Fruit fly (Drosophila melanogaster) whole organism, embryonic: ENCODE data around the gene CG2129.

Experiments used
- ATbp ChIP-seq: fragments of 200-800 bp; sonication (Bioruptor generic); optimal IDR thresholded peaks from 2 replicates; lab custom pipeline; 2017; ENCODE audit warnings: missing biosample characterization, mild to moderate bottlenecking, missing genetic modification characterization, missing genetic modification reagents
- BEAF-32 ChIP-seq: fragments of 200-800 bp; sonication (Bioruptor generic); optimal IDR thresholded peaks from 3 replicates; lab custom pipeline; 2017; ENCODE audit warnings: missing biosample characterization, missing genetic modification characterization, mild to moderate bottlenecking, moderate library complexity, missing genetic modification reagents
- Blimp-1 ChIP-seq: fragments of 200-800 bp; sonication (Bioruptor generic); optimal IDR thresholded peaks from 3 replicates; lab custom pipeline; 2018; ENCODE audit warnings: missing biosample characterization, missing genetic modification characterization, mild to moderate bottlenecking, moderate library complexity, missing genetic modification reagents
- CG10209 ChIP-seq: fragments of 200-800 bp; sonication (Bioruptor generic); optimal IDR thresholded peaks from 3 replicates; lab custom pipeline; 2017; ENCODE audit warnings: missing biosample characterization, mild to moderate bottlenecking, missing genetic modification characterization, missing genetic modification reagents
- CG10267 ChIP-seq: fragments of 200-800 bp; sonication (Bioruptor generic); optimal IDR thresholded peaks from 2 replicates; lab custom pipeline; 2018; ENCODE audit warnings: missing biosample characterization, mild to moderate bottlenecking, missing genetic modification characterization, moderate library complexity
- CG10979 ChIP-seq: fragments of 200-800 bp; sonication (Bioruptor generic); optimal IDR thresholded peaks from 2 replicates; lab custom pipeline; 2018; ENCODE audit warnings: missing biosample characterization, mild to moderate bottlenecking, missing genetic modification characterization, moderate library complexity
- CG12071 ChIP-seq: fragments of 200-800 bp; sonication (Bioruptor generic); optimal IDR thresholded peaks from 3 replicates; lab custom pipeline; 2018; ENCODE audit warnings: missing biosample characterization, mild to moderate bottlenecking, missing genetic modification characterization
- CG12299 ChIP-seq: fragments of 200-800 bp; sonication (Bioruptor generic); optimal IDR thresholded peaks from 2 replicates; lab custom pipeline; 2018; ENCODE audit warnings: missing biosample characterization, mild to moderate bottlenecking, missing genetic modification characterization
- CG13624 ChIP-seq: fragments of 200-800 bp; sonication (Bioruptor generic); optimal IDR thresholded peaks from 2 replicates; lab custom pipeline; 2016; ENCODE audit warnings: missing biosample characterization, missing genetic modification characterization
- CG13894 ChIP-seq: fragments of 200-800 bp; sonication (Bioruptor generic); optimal IDR thresholded peaks from 3 replicates; lab custom pipeline; 2018; ENCODE audit warnings: missing biosample characterization, mild to moderate bottlenecking, missing genetic modification characterization, moderate library complexity
- CG15269 ChIP-seq: fragments of 200-800 bp; sonication (Bioruptor generic); optimal IDR thresholded peaks from 2 replicates; lab custom pipeline; 2018; ENCODE audit warnings: missing biosample characterization, mild to moderate bottlenecking, missing genetic modification characterization, moderate library complexity
- CG1529 ChIP-seq: fragments of 200-800 bp; sonication (Bioruptor generic); optimal IDR thresholded peaks from 3 replicates; lab custom pipeline; 2018; ENCODE audit warnings: missing biosample characterization, missing genetic modification characterization
- CG15601 ChIP-seq: fragments of 200-800 bp; sonication (Bioruptor generic); optimal IDR thresholded peaks from 3 replicates; lab custom pipeline; 2019; ENCODE audit warnings: missing biosample characterization, mild to moderate bottlenecking, missing genetic modification characterization, moderate library complexity
- CG17361 ChIP-seq: fragments of 200-800 bp; sonication (Bioruptor generic); IDR thresholded peaks from 3 replicates; pipeline ENCODE4 v1.3.6; 2022; ENCODE audit warnings: missing biosample characterization, missing genetic modification characterization
- CG18011 ChIP-seq: fragments of 200-800 bp; sonication (Bioruptor generic); optimal IDR thresholded peaks from 2 replicates; lab custom pipeline; 2017; ENCODE audit warnings: missing biosample characterization, missing genetic modification characterization, mild to moderate bottlenecking, moderate library complexity, missing genotype
- CG2202 ChIP-seq: fragments of 200-800 bp; sonication (Bioruptor generic); optimal IDR thresholded peaks from 2 replicates; lab custom pipeline; 2018; ENCODE audit warnings: missing biosample characterization, mild to moderate bottlenecking, missing genetic modification characterization
- CG2712 ChIP-seq: fragments of 200-800 bp; optimal IDR thresholded peaks from 3 replicates; lab custom pipeline; 2019; ENCODE audit warnings: missing biosample characterization, mild to moderate bottlenecking, missing genetic modification characterization, moderate library complexity
- CG3281 ChIP-seq: fragments of 200-800 bp; sonication (Bioruptor generic); optimal IDR thresholded peaks from 3 replicates; lab custom pipeline; 2017; ENCODE audit warnings: missing biosample characterization, mild to moderate bottlenecking, missing genetic modification characterization
- CG34376 ChIP-seq: fragments of 200-800 bp; sonication (Bioruptor generic); optimal IDR thresholded peaks from 2 replicates; lab custom pipeline; 2018; ENCODE audit warnings: missing biosample characterization, mild to moderate bottlenecking, missing genetic modification characterization
- CG6254 ChIP-seq: fragments of 200-800 bp; sonication (Bioruptor generic); optimal IDR thresholded peaks from 3 replicates; lab custom pipeline; 2017; ENCODE audit warnings: mild to moderate bottlenecking, missing biosample characterization, missing genetic modification reagents, missing genetic modification characterization
- CG6272 ChIP-seq: fragments of 200-800 bp; sonication (Bioruptor generic); IDR thresholded peaks from 2 replicates; pipeline ENCODE4 v1.3.6; 2022; ENCODE audit warnings: missing biosample characterization, missing genetic modification characterization
- CG6854 ChIP-seq: fragments of 200-800 bp; sonication (Bioruptor generic); optimal IDR thresholded peaks from 3 replicates; lab custom pipeline; 2017; ENCODE audit warnings: missing biosample characterization, mild to moderate bottlenecking, missing genetic modification characterization
- CG7839 ChIP-seq: fragments of 200-800 bp; sonication (Bioruptor generic); optimal IDR thresholded peaks from 3 replicates; lab custom pipeline; 2018; ENCODE audit warnings: missing biosample characterization, mild to moderate bottlenecking, missing genetic modification characterization, moderate library complexity
- CG8388 ChIP-seq: fragments of 200-800 bp; sonication (Bioruptor generic); optimal IDR thresholded peaks from 2 replicates; lab custom pipeline; 2019; ENCODE audit warnings: missing biosample characterization, mild to moderate bottlenecking, missing genetic modification characterization, moderate library complexity
- CG8924 ChIP-seq: fragments of 200-800 bp; optimal IDR thresholded peaks from 3 replicates; lab custom pipeline; 2019; ENCODE audit warnings: missing biosample characterization, mild to moderate bottlenecking, missing genetic modification characterization, moderate library complexity
- CG9727 ChIP-seq: fragments of 200-800 bp; sonication (Bioruptor generic); optimal IDR thresholded peaks from 3 replicates; lab custom pipeline; 2017; ENCODE audit warnings: missing biosample characterization, mild to moderate bottlenecking, missing genetic modification characterization
- CkIIα-i1 ChIP-seq: fragments of 200-800 bp; sonication (Bioruptor generic); IDR thresholded peaks from 2 replicates; pipeline ENCODE4 v1.3.6; 2022; ENCODE audit warnings: missing biosample characterization, missing genetic modification characterization
- CoRest ChIP-seq: fragments of 200-800 bp; sonication (Bioruptor generic); optimal IDR thresholded peaks from 3 replicates; lab custom pipeline; 2018; ENCODE audit warnings: missing biosample characterization, mild to moderate bottlenecking, missing genetic modification characterization, moderate library complexity
- Doc2 ChIP-seq: fragments of 200-800 bp; sonication (Bioruptor generic); IDR thresholded peaks from 2 replicates; pipeline ENCODE4 v1.3.6; 2022; ENCODE audit warnings: missing biosample characterization, missing genetic modification characterization
- Fer1 ChIP-seq: fragments of 200-800 bp; sonication (Bioruptor generic); optimal IDR thresholded peaks from 2 replicates; lab custom pipeline; 2017; ENCODE audit warnings: missing biosample characterization, mild to moderate bottlenecking, missing genetic modification characterization
- Fer3 ChIP-seq: fragments of 200-800 bp; sonication (Bioruptor generic); optimal IDR thresholded peaks from 2 replicates; lab custom pipeline; 2018; ENCODE audit warnings: missing biosample characterization, mild to moderate bottlenecking, missing genetic modification characterization, moderate library complexity
- HLH4C ChIP-seq: fragments of 200-800 bp; sonication (Bioruptor generic); IDR thresholded peaks from 3 replicates; pipeline ENCODE4 v1.3.6; 2022; ENCODE audit warnings: missing biosample characterization, missing genetic modification characterization; ENCODE audit not compliant: partially characterized antibody
- Mad ChIP-seq: fragments of 200-800 bp; sonication (Bioruptor generic); optimal IDR thresholded peaks from 2 replicates; lab custom pipeline; 2016; ENCODE audit warnings: missing biosample characterization, missing genetic modification characterization
- Ssrp ChIP-seq: fragments of 200-800 bp; sonication (Bioruptor generic); optimal IDR thresholded peaks from 2 replicates; lab custom pipeline; 2018; ENCODE audit warnings: missing biosample characterization, mild to moderate bottlenecking, missing genetic modification characterization, moderate library complexity
- Vsx1 ChIP-seq: fragments of 200-800 bp; sonication (Bioruptor generic); optimal IDR thresholded peaks from 2 replicates; lab custom pipeline; 2017; ENCODE audit warnings: missing biosample characterization, mild to moderate bottlenecking, missing genetic modification characterization, missing genetic modification reagents
- az2 ChIP-seq: fragments of 200-800 bp; sonication (Bioruptor generic); optimal IDR thresholded peaks from 3 replicates; lab custom pipeline; 2016; ENCODE audit warnings: missing biosample characterization, missing genetic modification characterization
- bcd ChIP-seq: fragments of 200-800 bp; sonication (Bioruptor generic); optimal IDR thresholded peaks from 2 replicates; lab custom pipeline; 2017; ENCODE audit warnings: missing biosample characterization, mild to moderate bottlenecking, missing genetic modification characterization
- cad ChIP-seq: fragments of >200 bp; optimal IDR thresholded peaks from 2 replicates; lab custom pipeline; 2017; ENCODE audit warnings: missing biosample characterization, missing genetic modification characterization
- chif ChIP-seq, 2 experiments: fragments of 200-800 bp; sonication (Bioruptor generic); optimal IDR thresholded peaks; 3 replicates each; lab custom pipeline; 2016; ENCODE audit warnings: missing biosample characterization in 2 of 2, missing genetic modification characterization in 2 of 2
- da ChIP-seq: fragments of 200-800 bp; sonication (Bioruptor generic); optimal IDR thresholded peaks from 2 replicates; lab custom pipeline; 2016; ENCODE audit warnings: missing biosample characterization, missing genetic modification characterization
- dmrt11E ChIP-seq: fragments of 200-800 bp; sonication (Bioruptor generic); optimal IDR thresholded peaks from 3 replicates; lab custom pipeline; 2018; ENCODE audit warnings: missing biosample characterization, mild to moderate bottlenecking, missing genetic modification characterization, moderate library complexity
- fd96Cb ChIP-seq: fragments of 200-800 bp; sonication (Bioruptor generic); optimal IDR thresholded peaks from 2 replicates; lab custom pipeline; 2018; ENCODE audit warnings: missing biosample characterization, mild to moderate bottlenecking, missing genetic modification characterization, moderate library complexity
- gem ChIP-seq: fragments of 200-800 bp; sonication (Bioruptor generic); optimal IDR thresholded peaks from 2 replicates; lab custom pipeline; 2019; ENCODE audit warnings: missing biosample characterization, mild to moderate bottlenecking, missing genetic modification characterization, moderate library complexity
- p53 ChIP-seq: fragments of 200-800 bp; sonication (Bioruptor generic); optimal IDR thresholded peaks from 2 replicates; lab custom pipeline; 2016; ENCODE audit warnings: missing biosample characterization, missing genetic modification characterization
- sens ChIP-seq: fragments of 200-800 bp; sonication (Bioruptor generic); peaks from one replicate; lab custom pipeline; 2016; ENCODE audit warnings: missing biosample characterization, missing genetic modification characterization
- sr ChIP-seq: fragments of 200-800 bp; sonication (Bioruptor generic); IDR thresholded peaks from 3 replicates; pipeline ENCODE4 v1.3.6; 2022; ENCODE audit warnings: missing biosample characterization, missing genetic modification characterization
- ssp ChIP-seq: fragments of 200-800 bp; sonication (Bioruptor generic); IDR thresholded peaks from 2 replicates; pipeline ENCODE4 v1.3.6; 2022; ENCODE audit warnings: missing biosample characterization, missing genetic modification characterization
- vvl ChIP-seq: fragments of 200-800 bp; sonication (Bioruptor generic); IDR thresholded peaks from 2 replicates; pipeline ENCODE4 v1.3.6; 2022; ENCODE audit warnings: missing biosample characterization, missing genetic modification characterization
- z ChIP-seq: fragments of 200-800 bp; sonication (Bioruptor generic); IDR thresholded peaks from 3 replicates; pipeline ENCODE4 v1.3.6; 2022; ENCODE audit warnings: missing biosample characterization, missing genetic modification characterization
- zf30C ChIP-seq: fragments of 200-800 bp; sonication (Bioruptor generic); optimal IDR thresholded peaks from 3 replicates; lab custom pipeline; 2018; ENCODE audit warnings: missing biosample characterization, mild to moderate bottlenecking, missing genetic modification characterization
- zfh1 ChIP-seq: fragments of 200-800 bp; sonication (Bioruptor generic); IDR thresholded peaks from 3 replicates; pipeline ENCODE4 v1.3.6; 2022; ENCODE audit warnings: missing biosample characterization, missing genetic modification characterization

CG2129 gene

DNA sequence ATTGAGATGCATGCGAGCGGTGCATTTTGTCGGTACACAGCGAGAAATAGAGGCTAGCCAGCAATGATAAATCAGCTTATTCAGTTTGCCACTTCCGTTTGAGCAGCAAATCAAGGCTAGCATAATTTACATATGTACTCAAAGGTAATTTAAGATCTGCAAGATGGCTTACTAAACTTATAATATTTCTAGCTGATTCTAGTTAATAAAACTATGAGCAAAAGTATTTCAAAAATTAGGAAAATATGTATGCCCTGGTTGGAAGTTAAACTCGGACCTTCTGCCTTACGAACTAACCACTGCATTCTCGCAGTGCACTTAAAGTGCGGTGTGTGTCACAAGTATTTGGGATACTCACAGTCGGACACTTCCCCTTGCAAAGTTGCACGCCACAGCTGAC is 22.8 kb upstream of the CG2129 start (continued):
- TF ChIP-seq CG12299 (tag; lab: Kevin White, UChicago), result no peak
- no peak for TF ChIP-seq CG12071 (GFP tag; lab: Kevin White, UChicago)
- TF ChIP-seq sens (GFP tag; lab: Kevin White, UChicago), result peak; percentile 79
- no peak for TF ChIP-seq bcd (GFP tag; lab: Kevin White, UChicago)
- peak; percentile 40 for TF ChIP-seq CG9727 (GFP tag; lab: Kevin White, UChicago)
- peak; percentile 21 for TF ChIP-seq CG8388 (GFP tag; lab: Kevin White, UChicago)
- TF ChIP-seq Doc2, result no peak
- peak; percentile 32 for TF ChIP-seq zf30C (GFP tag; lab: Kevin White, UChicago)
- TF ChIP-seq ATbp, result peak; percentile 11
- no peak for TF ChIP-seq CG15269 (tag; lab: Kevin White, UChicago)
- no peak for TF ChIP-seq ssp (GFP tag; lab: Robert Waterston, UW)
- TF ChIP-seq Vsx1 (GFP tag; lab: Kevin White, UChicago), result no peak
- TF ChIP-seq CoRest, result peak; percentile 6
- TF ChIP-seq Mad, result no peak
- TF ChIP-seq CG15601 (tag; lab: Kevin White, UChicago), result no peak
- TF ChIP-seq chif (GFP tag; optimal IDR thresholded peaks at IDR 0.05; lab: Kevin White, UChicago), result peak in 1 of 2 experiments; percentile 5
- TF ChIP-seq CG10979 (tag; lab: Kevin White, UChicago), result peak; percentile 54
- no peak for TF ChIP-seq CG6854 (GFP tag; lab: Kevin White, UChicago)
- TF ChIP-seq CG13894 (tag; lab: Kevin White, UChicago), result no peak
- TF ChIP-seq CG2202 (tag; lab: Kevin White, UChicago), result no peak
- no peak for TF ChIP-seq CG18011 (GFP tag; lab: Kevin White, UChicago)
- TF ChIP-seq gem (tag; lab: Kevin White, UChicago), result peak; percentile 35
- no peak for TF ChIP-seq Fer3
- TF ChIP-seq CG10209 (GFP tag; lab: Kevin White, UChicago), result no peak
- TF ChIP-seq CkIIα-i1 (GFP tag; lab: Robert Waterston, UW), result no peak
- no peak for TF ChIP-seq CG7839 (tag; lab: Kevin White, UChicago)
- no peak for TF ChIP-seq sr (GFP tag; lab: Robert Waterston, UW)
- TF ChIP-seq Ssrp, result peak; percentile 32
- TF ChIP-seq Blimp-1 (GFP tag; lab: Kevin White, UChicago), result peak; percentile 83
- TF ChIP-seq zfh1, result 0 out of 3 replicates have a peak, but pooled peaks have one; percentile 4
- TF ChIP-seq CG34376 (GFP tag; lab: Kevin White, UChicago), result no peak
- TF ChIP-seq CG17361, result 0 out of 3 replicates have a peak, but pooled peaks have one; percentile 29
- no peak for TF ChIP-seq da (GFP tag; lab: Kevin White, UChicago)
- peak; percentile 22 for TF ChIP-seq CG6254 (GFP tag; lab: Kevin White, UChicago)
- no peak for TF ChIP-seq CG6272
- TF ChIP-seq HLH4C (GFP tag; lab: Robert Waterston, UW), result no peak
- TF ChIP-seq CG13624 (GFP tag; lab: Kevin White, UChicago), result no peak
- peak; percentile 20 for TF ChIP-seq fd96Cb
- no peak for TF ChIP-seq cad (GFP tag; lab: Kevin White, UChicago)
- TF ChIP-seq z (GFP tag; lab: Robert Waterston, UW), result no peak
- TF ChIP-seq CG8924 (tag; lab: Kevin White, UChicago), result peak; percentile 18
- TF ChIP-seq CG3281 (GFP tag; lab: Kevin White, UChicago), result no peak
- no peak for TF ChIP-seq p53
- peak; percentile 43 for TF ChIP-seq CG2712
- no peak for TF ChIP-seq BEAF-32
- TF ChIP-seq az2 (GFP tag; lab: Kevin White, UChicago), result peak; percentile 2
- peak; percentile 31 for TF ChIP-seq dmrt11E
- no peak for TF ChIP-seq vvl (GFP tag; lab: Robert Waterston, UW)
- peak; percentile 14 for TF ChIP-seq CG1529
- no peak for TF ChIP-seq Fer1 (GFP tag; lab: Kevin White, UChicago)
- TF ChIP-seq CG10267 (tag; lab: Kevin White, UChicago), result peak; percentile 21
